Worm (Caenorhabditis elegans): ENCODE data around the gene F07H5.10.

F07H5.10 gene

ce11 chrII:8784235-8784928 lies 24.0 kb downstream of the F07H5.10 start (continued):
- TF ChIP-seq mxl-2 (GFP tag; conservative IDR thresholded peaks at IDR 0.05) (no peak), lim-7 (GFP tag; IDR thresholded peaks at IDR 0.05) (no peak), skn-1 (tag; optimal IDR thresholded peaks at IDR 0.05) (no peak), mes-2 (tag; optimal IDR thresholded peaks at IDR 0.05; ENCODE audit: poor library complexity, severe bottlenecking) (peak; percentile 26), lsy-2 (tag; optimal IDR thresholded peaks at IDR 0.05) (peak in 1 of 2 experiments; percentile 41), nhr-28 (tag; optimal IDR thresholded peaks at IDR 0.05) (peak; percentile 16), duxl-1 (tag; optimal IDR thresholded peaks at IDR 0.05; ENCODE audit: poor library complexity) (no peak), dve-1 (tag; optimal IDR thresholded peaks at IDR 0.05; ENCODE audit: insufficient read depth) (peak; percentile 57), pqm-1 (tag; optimal IDR thresholded peaks at IDR 0.05) (no peak), ama-1 (optimal IDR thresholded peaks at IDR 0.05) (peak; percentile 94), lin-39 (tag; optimal IDR thresholded peaks at IDR 0.05) (no peak), nhr-10 (tag; optimal IDR thresholded peaks at IDR 0.05) (no peak), spr-3 (GFP tag; optimal IDR thresholded peaks at IDR 0.05) (no peak), nhr-102 (tag; optimal IDR thresholded peaks at IDR 0.05) (no peak)

- TF ChIP-seq mxl-3 (GFP tag; optimal IDR thresholded peaks at IDR 0.05) (peak; percentile 6), dmd-8 (GFP tag; IDR thresholded peaks at IDR 0.05) (no peak), madf-9 (GFP tag; conservative IDR thresholded peaks at IDR 0.05) (no peak), lin-1 (GFP tag; IDR thresholded peaks at IDR 0.05) (no peak), unc-62 (GFP tag; optimal IDR thresholded peaks at IDR 0.05 in 1 of 2) (peak in 1 of 2 experiments; percentile 40), unc-62 (tag; optimal IDR thresholded peaks at IDR 0.05) (no peak)
Observed at ce11 chrII:8783451-8783967, 24.9 kb downstream of the F07H5.10 start, which contains the start of gene sgn-1. Gene sgn-1 (minus strand): TSS chrII:8783670.

- no peak for TF ChIP-seq T20F7.1 (GFP tag; optimal IDR thresholded peaks at IDR 0.05)
- TF ChIP-seq unc-62 (GFP tag; optimal IDR thresholded peaks at IDR 0.05 in 1 of 2) = peak in 1 of 2 experiments; percentile 93
- no peak for TF ChIP-seq unc-62 (tag; optimal IDR thresholded peaks at IDR 0.05)
Observed at ce11 chrII:8776504-8776903, 31.9 kb downstream of the F07H5.10 start.

ce11 chrII:8770675-8771074 lies 37.7 kb downstream of the F07H5.10 start, which contains the start of gene let-19:
Gene let-19 (plus strand): TSS chrII:8770975.
- TF ChIP-seq saeg-2 (GFP tag; IDR thresholded peaks at IDR 0.05) (no peak), Y75B8A.6 (GFP tag; IDR thresholded peaks at IDR 0.05) (no peak)

- peak; percentile 48 for TF ChIP-seq mep-1 (tag; optimal IDR thresholded peaks at IDR 0.05)
- TF ChIP-seq ama-1 (optimal IDR thresholded peaks at IDR 0.05) = no peak
- TF ChIP-seq attf-4 (tag; optimal IDR thresholded peaks at IDR 0.05) = no peak
- TF ChIP-seq ces-1 (GFP tag; optimal IDR thresholded peaks at IDR 0.05) = no peak
- peak; percentile 54 for TF ChIP-seq mes-2 (tag; optimal IDR thresholded peaks at IDR 0.05; ENCODE audit: poor library complexity, severe bottlenecking)
- TF ChIP-seq arid-1 (GFP tag; conservative IDR thresholded peaks at IDR 0.05) = no peak
- TF ChIP-seq daf-16 (GFP tag; optimal IDR thresholded peaks at IDR 0.05) = no peak
- TF ChIP-seq daf-16 (tag; optimal IDR thresholded peaks at IDR 0.05) = peak; percentile 11
- no peak for TF ChIP-seq lir-3 (tag; optimal IDR thresholded peaks at IDR 0.05)
- no peak for TF ChIP-seq nhr-77 (tag; optimal IDR thresholded peaks at IDR 0.05)
- TF ChIP-seq lsy-2 (tag; optimal IDR thresholded peaks at IDR 0.05) = peak in 1 of 2 experiments; percentile 32
- TF ChIP-seq hlh-30 (tag; optimal IDR thresholded peaks at IDR 0.05; ENCODE audit: insufficient read depth) = peak; percentile 30
- TF ChIP-seq unc-130 (GFP tag; optimal IDR thresholded peaks at IDR 0.05) = no peak
- peak; percentile 1 for TF ChIP-seq rbr-2 (tag; optimal IDR thresholded peaks at IDR 0.05)
- no peak for TF ChIP-seq nhr-25 (tag; optimal IDR thresholded peaks at IDR 0.05; ENCODE audit: borderline replicate concordance, insufficient read depth)
- TF ChIP-seq zag-1 (tag; optimal IDR thresholded peaks at IDR 0.05) = no peak
- 0 out of 2 replicates have a peak, but pooled peaks have one; percentile 4 for TF ChIP-seq madf-9 (GFP tag; conservative IDR thresholded peaks at IDR 0.05)
- TF ChIP-seq ctbp-1 (GFP tag; IDR thresholded peaks at IDR 0.05) = no peak
- TF ChIP-seq lin-15B (tag; optimal IDR thresholded peaks at IDR 0.05) = no peak
- peak; percentile 25 for TF ChIP-seq dve-1 (tag; optimal IDR thresholded peaks at IDR 0.05; ENCODE audit: insufficient read depth)
- no peak for TF ChIP-seq unc-39 (tag; optimal IDR thresholded peaks at IDR 0.05)
- peak; percentile 27; the same call in 1 of the 2 replicates for TF ChIP-seq dmd-6 (GFP tag; IDR thresholded peaks at IDR 0.05)
- TF ChIP-seq egl-27 (tag; optimal IDR thresholded peaks at IDR 0.05) = no peak
- TF ChIP-seq hmg-1.1 (GFP tag; IDR thresholded peaks at IDR 0.05) = peak; percentile 65
- no peak for TF ChIP-seq mxl-2 (GFP tag; conservative IDR thresholded peaks at IDR 0.05)
Observed at ce11 chrII:8769375-8769774, 39.0 kb downstream of the F07H5.10 start.
